Fruit fly (Drosophila melanogaster) ovary, adult (tissue): ENCODE measurements around the gene Uggt.

Experiments used
- CG17801 ChIP-seq: fragments of 200-800 bp; optimal IDR thresholded peaks from 2 replicates; lab custom pipeline; 2019; ENCODE audit warnings: missing biosample characterization, mild to moderate bottlenecking, missing genetic modification characterization, moderate library complexity; ENCODE audit not compliant: partially characterized antibody

Gene Uggt

DNA sequence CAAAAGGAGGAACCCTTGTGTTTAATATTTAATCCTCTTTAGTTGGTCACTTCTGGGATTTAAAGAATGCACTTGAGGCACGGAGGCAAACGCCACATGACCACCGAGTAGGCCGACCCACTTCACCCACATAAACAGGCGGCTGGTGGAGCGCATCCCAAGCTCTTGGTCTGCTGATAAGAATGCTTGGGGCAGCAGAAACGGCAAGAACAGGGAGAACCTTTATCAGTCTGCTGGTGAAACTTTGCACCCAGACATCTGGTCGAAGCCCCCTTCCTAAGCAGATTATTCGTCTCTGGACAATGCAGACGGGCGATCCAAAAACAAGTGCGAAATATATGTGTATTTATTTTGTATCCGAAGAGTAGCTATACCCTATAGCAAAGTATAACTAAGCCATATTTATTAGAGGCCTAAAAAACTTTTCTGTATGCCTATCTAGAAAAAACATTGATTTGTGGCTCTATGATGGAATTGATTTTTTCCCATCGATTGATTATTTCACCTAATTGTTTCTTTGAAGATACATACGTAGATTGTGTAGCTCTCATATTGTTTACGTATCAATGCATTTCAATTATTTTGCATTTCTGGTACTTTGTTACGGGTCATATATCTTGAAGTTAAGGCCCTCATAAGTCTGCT, 16.8 kb downstream of the Uggt start:
- TF ChIP-seq CG17801 (GFP tag; lab: Kevin White, UChicago) = no peak

DNA sequence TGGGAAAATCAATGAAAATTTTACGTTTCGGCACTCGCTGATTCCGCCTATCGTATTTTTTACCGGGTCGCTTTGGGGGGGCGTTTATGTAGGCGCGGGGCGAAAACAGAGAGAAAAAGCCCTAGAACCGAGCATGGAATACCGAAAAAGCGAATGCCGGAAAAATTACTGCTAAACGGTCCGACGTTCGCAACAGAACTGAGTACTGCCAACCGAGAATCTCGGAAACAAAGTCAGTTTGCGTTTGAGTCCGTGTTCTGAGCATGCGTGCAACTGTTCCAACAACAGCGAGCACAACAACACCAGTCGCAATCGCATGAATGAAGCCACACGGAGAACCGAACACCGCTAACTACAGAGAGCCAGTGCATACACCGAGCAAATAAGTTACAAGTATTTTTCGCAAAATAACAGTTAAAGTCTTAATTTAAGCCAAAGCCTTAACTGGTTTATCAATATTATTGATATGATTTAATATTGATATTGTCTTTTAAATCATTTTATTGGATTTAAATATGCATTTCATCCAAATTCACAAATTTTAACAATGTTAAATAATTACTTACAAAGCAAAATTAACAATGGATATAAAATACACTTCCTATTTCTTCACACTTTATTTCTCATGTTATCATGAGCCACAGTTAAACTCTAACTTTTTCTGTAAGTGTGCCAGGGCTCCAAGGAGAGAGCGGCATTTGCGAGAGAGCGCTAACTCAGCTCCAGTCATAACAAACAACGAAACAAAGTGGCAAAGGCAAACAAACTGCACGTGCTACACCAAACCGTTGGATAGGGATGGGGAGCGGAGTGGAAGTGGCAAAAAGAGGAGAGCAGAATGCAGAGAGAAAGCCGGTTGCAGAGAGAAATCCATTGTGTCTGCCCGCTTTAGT, 18.0 kb downstream of the Uggt start, which contains the start of gene CG3961:
TSS of gene CG3961 (minus strand) at position 201 of the 893 bp plus-strand sequence.
- peak; percentile 96 for TF ChIP-seq CG17801 (GFP tag; lab: Kevin White, UChicago)

DNA sequence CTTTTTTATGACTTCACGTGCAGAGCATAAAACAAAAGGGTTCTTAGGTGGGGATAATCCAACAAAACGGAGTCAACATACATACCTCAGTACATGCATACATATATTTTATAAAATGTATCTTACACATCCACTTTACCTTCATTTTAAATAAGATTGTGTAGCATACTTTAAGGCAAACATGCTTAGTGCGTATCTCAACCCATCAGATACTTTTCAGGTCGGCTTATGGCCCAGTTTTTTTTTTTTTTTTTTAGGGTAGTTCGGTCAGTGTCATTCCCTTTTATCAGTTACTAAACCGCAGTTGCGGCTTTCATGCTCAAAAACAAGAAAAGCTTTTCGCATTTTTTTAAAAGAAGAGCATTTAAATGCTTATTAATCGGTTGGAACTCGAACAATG, 19.4 kb downstream of the Uggt start, which contains the start of gene NijB:
TSS of gene NijB (plus strand) at position 398 of the 400 bp plus-strand sequence.
- no peak for TF ChIP-seq CG17801 (GFP tag; lab: Kevin White, UChicago)

DNA sequence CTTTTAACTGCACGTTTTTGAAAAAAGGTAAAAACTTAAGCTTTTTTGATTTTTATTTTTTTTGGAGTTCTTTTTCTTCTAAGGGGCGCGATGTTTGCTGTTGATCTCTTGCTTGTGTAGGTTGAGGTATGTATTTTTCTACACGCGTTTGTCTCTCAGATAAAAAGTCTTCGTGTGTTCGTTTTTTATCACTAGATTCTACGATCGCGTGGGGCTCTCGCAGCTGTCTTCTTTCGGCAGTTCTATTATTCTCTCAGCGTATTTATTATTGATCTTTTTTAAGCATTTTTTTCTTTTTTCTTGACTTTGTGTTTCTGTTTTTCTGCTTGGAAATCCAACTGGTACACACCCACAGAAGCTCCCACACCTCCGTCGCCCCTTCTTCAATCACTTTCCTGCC, 22.5 kb downstream of the Uggt start:
- TF ChIP-seq CG17801 (GFP tag; lab: Kevin White, UChicago) = peak; percentile 15

DNA sequence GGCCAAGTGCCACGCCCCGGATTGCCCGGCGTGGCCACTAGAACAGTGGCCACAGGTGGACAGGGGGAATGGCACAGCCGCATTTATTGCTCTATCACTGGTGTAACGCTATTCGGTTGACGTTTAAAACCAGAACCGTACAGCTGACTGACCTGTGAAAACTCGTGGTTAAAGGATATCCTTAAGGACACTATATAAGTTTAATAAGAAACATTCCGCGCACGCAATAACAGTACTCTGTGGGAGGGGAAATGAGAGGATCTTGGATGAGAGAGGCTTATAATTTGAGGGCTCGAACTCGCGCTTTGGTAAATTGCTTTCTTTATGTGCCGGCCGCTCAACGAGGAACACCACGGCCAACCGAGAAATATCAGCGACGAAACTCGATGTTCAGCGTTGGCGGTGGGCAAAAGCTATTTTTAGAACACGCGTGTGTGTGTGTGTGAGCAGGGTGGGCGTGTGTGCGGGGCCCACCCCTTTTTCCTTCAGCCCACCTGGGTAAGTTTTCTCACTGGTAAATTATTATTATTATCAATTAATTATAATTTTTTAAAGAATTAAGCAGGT, 23.8 kb downstream of the Uggt start:
- TF ChIP-seq CG17801 (GFP tag; lab: Kevin White, UChicago) = no peak

DNA sequence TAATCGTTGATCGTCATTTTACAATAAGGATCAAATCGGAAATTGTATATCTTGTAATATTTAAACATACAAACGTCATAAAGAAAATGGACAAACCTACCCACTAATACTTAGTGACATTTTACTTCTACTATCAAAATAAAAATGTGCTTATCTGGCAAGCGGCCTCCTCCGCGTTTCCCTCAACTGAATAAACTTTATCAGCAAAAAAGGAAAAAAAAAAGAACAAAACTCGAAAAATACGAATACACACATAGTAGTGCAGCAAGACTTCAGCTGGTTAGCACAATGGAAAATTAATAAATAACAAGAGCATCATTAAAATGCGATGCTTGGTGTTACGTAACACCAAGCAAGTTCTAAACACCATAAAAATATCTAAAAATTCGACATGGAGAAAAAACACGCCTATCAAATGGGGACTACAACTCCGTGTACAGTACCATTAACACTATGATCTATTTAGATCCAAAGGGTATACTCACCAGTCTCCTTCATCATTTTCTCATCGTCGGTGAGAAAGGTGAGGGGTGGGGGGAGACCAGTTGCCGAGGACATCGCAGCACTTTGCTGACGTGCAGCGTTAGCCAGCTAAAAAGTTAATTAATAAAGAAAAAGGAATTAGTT, 25.0 kb downstream of the Uggt start:
- TF ChIP-seq CG17801 (GFP tag; lab: Kevin White, UChicago) = peak; percentile 3

DNA sequence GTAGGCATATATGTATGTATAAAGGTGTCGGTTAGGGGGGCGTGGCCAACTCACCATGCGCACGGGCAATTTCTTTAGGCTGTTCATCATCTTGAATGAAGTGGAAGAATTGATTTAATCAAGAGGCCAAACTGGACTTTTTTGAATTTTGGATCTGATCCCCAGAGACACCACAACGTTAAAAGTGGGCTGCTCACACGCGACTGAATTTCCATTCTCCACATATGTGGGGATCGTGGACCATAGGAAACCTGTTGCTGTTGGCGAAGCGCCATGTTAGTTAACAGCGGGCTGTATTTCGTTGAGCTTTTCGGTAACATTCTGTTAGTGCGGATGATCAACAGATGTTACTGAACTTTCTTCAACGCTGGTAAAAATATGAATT, 25.5 kb downstream of the Uggt start, which contains the start of gene CG3902:
TSS of gene CG3902 (minus strand) at position 208 of the 385 bp plus-strand sequence.
- TF ChIP-seq CG17801 (GFP tag; lab: Kevin White, UChicago) = peak; percentile 51

DNA sequence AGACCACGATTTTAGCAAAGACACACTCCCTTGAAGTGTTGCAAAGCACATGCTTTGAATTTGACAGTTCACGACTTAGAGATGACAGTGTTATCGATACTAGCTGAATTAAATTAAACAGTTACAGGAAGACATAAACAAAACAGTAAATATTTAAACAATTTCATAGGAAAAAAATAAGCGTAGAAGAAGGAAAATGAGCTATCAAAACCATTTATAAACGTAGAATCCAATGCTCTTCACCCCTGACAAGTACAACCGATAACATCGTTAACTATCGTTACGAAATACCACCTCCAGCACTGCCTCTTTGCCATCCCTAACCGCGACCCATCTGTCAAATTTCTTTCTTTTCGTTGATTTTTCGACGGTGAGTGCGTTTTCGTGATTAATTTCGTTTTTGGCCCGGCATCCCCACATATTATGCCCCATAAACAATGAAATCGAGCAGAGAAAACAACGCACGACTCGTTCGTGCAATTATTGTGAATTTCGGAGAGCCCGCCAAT, 26.3 kb downstream of the Uggt start, which contains the start of gene RpL26:
TSS of gene RpL26 (plus strand) at position 106 of the 509 bp plus-strand sequence.
- peak; percentile 78 for TF ChIP-seq CG17801 (GFP tag; lab: Kevin White, UChicago)

DNA sequence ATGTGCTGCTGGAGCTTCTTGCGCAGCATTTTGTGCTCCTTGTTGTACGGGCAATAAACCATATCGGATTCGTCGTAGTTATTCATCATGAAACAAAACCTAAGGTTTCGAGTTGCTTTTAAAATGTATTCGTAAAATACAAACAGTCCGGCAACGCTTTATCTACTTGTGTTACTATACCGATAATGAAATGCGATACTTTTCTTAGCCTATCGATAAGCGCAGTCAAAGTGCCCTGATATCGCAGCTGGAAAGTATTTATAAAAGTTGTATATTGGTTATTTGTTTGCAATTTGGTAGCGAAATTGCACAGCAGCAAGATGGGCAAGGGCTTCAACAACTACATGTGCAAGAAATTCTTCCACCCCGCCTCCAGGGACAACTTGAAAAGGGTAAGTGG, 28.9 kb downstream of the Uggt start, which contains the start of the genes arx and CG6843:
TSS of gene arx (minus strand) at position 144 of the 400 bp plus-strand sequence.
TSS of gene CG6843 (plus strand) at position 184 of the 400 bp plus-strand sequence.
- no peak for TF ChIP-seq CG17801 (GFP tag; lab: Kevin White, UChicago)

DNA sequence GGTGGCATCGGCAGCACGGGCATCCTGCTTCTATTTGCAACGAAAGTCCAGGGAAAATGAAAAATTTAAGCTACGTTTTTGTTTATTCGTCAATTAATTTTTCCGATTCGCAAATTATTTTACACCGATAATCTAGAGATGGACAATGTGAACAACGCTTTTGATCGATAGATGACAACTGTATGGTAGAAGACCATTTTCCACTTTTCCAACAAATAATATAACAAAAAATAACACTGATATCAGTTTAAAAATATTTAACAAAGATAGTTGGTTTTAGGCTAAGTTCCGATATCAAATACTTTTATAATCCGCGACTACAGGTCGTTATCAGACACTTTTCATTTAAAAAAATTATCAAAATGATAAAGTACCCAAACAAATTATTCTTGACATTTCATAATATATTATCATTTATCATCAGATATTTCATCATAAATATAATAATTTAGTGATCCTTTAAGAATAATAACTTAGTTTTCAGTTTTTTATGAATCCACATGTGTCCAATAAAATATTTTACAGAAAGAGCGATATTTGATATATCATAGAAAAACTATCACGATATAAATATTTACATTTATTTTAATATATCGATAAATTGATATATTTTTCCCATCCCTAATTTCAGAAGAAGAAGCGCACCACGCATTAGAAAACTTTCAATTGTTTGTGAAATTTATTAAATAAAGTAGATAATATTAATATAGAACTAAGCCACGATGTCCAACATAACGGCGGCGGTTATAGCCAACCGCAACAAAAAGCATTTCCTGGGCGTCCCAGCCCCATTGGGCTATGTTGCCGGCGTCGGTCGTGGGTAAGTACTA, 32.4 kb downstream of the Uggt start, which contains the start of the genes CSN1b and Prp6:
TSS of gene CSN1b (minus strand) at position 159 of the 830 bp plus-strand sequence.
TSS of gene Prp6 (plus strand) at position 601 of the 830 bp plus-strand sequence.
- no peak for TF ChIP-seq CG17801 (GFP tag; lab: Kevin White, UChicago)

DNA sequence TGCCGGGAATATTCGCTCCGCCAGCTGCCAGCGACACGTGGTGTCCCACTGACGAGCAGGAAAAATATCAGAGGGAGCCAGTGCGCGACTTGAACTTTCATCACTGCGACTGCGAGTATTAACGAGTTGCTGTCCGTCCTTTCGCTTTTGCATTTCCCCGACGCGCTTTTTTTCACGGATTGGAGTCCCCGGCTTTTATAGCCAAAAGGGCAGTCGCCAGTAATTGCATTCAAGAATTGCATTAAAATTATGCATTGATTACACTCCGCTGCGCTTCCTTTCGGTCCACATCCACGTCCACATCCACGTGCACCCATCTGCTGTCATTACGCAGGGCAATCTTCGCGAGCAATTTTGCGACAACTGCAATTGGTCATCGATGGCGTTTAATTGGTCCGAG, 38.5 kb downstream of the Uggt start, which contains the start of gene Ir75d:
TSS of gene Ir75d (minus strand) at position 101 of the 400 bp plus-strand sequence.
- TF ChIP-seq CG17801 (GFP tag; lab: Kevin White, UChicago) = no peak

DNA sequence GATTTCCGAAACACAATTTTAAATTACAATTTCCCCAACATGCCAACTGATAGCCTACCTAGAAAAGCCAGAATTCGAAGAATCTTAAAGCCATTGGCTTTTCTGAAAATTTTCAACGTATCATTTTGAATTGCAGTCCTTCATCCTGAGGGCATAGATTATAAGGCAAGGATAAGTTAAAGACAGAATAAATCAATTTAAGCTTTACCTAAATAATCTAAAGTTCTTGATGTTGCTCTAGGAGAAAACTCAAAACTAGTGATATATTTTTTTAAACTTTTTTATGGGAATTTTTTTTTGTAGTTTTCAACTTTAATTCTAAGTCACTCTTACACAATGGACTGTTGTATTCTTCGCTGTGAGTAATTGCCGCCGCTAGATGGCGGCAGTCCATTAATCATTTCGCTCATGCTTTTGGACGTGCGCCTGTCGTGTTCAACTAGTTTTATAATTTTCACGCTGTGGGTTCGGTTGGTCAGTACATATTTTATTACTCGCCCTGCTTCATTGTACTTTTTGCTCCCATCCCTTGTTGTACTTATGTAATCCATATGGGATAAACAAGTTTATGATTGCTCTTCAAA, 41.6 kb downstream of the Uggt start, which contains the start of gene COX6AL2:
TSS of gene COX6AL2 (minus strand) at position 51 of the 584 bp plus-strand sequence.
- no peak for TF ChIP-seq CG17801 (GFP tag; lab: Kevin White, UChicago)

DNA sequence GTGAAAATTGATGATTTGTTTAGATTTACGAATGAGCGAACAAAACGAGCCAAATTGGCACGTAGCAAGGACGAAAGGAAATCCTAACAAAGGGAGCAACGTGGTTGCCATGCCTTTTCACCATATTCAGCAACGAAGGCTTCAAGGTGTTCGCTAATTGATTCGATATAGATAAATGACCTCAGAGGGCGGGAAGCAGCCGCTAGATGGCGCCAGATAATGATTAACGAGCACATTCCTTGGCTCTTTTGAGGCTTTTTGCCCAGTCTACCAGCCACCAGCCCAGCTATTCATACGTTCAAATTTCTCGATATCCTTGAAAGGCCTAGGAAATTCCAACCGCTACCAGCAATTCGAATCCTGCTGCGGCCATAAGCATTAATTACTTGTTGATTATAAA, 43.9 kb downstream of the Uggt start:
- no peak for TF ChIP-seq CG17801 (GFP tag; lab: Kevin White, UChicago)
